Worm (Caenorhabditis elegans): ENCODE data around the gene moma-1.

- TF ChIP-seq ama-1 (optimal IDR thresholded peaks at IDR 0.05) (no peak), efl-1 (optimal IDR thresholded peaks at IDR 0.05) (no peak), efl-1 (GFP tag; optimal IDR thresholded peaks at IDR 0.05 in 1 of 2) (peak in 1 of 2 experiments; percentile 90)
Observed at ce11 chrIII:883595-883994, 31.4 kb upstream of the moma-1 start.
